Worm (Caenorhabditis elegans): ENCODE measurements around the gene ifa-1.

DNA sequence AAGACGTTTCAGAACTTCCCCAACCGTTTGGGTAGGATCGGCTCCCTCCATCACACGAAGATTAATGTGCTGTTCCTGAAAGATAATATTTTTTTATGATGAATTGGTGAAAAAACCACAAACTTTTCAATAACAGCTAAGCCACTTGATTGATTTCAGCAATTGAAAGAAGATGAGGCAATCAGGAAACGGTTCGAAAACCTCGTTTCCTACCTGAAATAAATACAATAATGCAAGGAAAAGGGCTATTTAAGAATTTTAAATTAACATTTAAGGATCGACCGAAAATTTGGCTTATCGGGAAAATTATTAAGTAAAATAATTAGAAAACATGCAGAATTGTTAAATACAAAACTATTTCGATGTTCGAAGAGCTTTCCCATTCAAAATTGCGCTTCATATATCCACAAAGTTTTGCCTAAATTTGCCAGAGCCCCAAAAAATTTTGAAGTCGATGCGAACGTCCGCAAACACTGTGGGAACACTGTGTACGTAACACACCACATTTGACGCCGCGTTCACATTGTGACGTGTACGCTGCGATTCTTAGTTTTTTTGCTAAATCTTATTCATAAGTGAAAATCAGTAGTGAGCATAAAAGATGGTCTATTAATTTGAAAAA lies 48.3 kb upstream of the ifa-1 start, which contains the start of gene C34F6.9:
- TF ChIP-seq W03F9.2 (tag; optimal IDR thresholded peaks at IDR 0.05) (no peak), him-1 (tag; optimal IDR thresholded peaks at IDR 0.05) (no peak), dao-5 (tag; optimal IDR thresholded peaks at IDR 0.05) (no peak)

Data from whole organism, L4/young adult.